Worm (Caenorhabditis elegans): ENCODE data around the gene ZC449.2.

The ZC449.2 gene

ce11 chrX:5020996-5021395 lies at the start of gene ZC449.2:
ZC449.2 (plus strand) TSS chrX:5021285.
- TF ChIP-seq ztf-6 (GFP tag; IDR thresholded peaks at IDR 0.05) (no peak), Y95B8A.8 (GFP tag; IDR thresholded peaks at IDR 0.05) (no peak), lin-26 (GFP tag; IDR thresholded peaks at IDR 0.05) (no peak), atf-7 (tag; optimal IDR thresholded peaks at IDR 0.05) (no peak), snpc-1.3 (tag; optimal IDR thresholded peaks at IDR 0.05; ENCODE audit: insufficient read depth) (no peak), lin-54 (GFP tag; optimal IDR thresholded peaks at IDR 0.05) (no peak), F37B4.10 (GFP tag; IDR thresholded peaks at IDR 0.05) (no peak), B0336.3 (GFP tag; IDR thresholded peaks at IDR 0.05) (no peak), aptf-2 (GFP tag; conservative IDR thresholded peaks at IDR 0.05) (no peak), snpc-3.4 (tag; optimal IDR thresholded peaks at IDR 0.05) (no peak), let-526 (GFP tag; IDR thresholded peaks at IDR 0.05) (no peak), tlf-1 (GFP tag; optimal IDR thresholded peaks at IDR 0.05) (no peak), athp-1 (tag; optimal IDR thresholded peaks at IDR 0.05) (no peak), rcor-1 (GFP tag; IDR thresholded peaks at IDR 0.05) (no peak), ztf-18 (tag; optimal IDR thresholded peaks at IDR 0.05) (no peak), lin-40 (tag; optimal IDR thresholded peaks at IDR 0.05) (no peak), T26A5.8 (tag; optimal IDR thresholded peaks at IDR 0.05) (no peak)

ce11 chrX:4971427-4971826 lies 49.7 kb upstream of the ZC449.2 start:
- TF ChIP-seq nfyb-1 (GFP tag; IDR thresholded peaks at IDR 0.05) (peak; percentile 37), hlh-26 (GFP tag; conservative IDR thresholded peaks at IDR 0.05) (no peak), gei-17 (GFP tag; optimal IDR thresholded peaks at IDR 0.05) (no peak), egrh-3 (GFP tag; IDR thresholded peaks at IDR 0.05) (no peak), cebp-1 (GFP tag; IDR thresholded peaks at IDR 0.05) (no peak), cebp-1 (tag; optimal IDR thresholded peaks at IDR 0.05) (peak; percentile 56), lin-26 (GFP tag; IDR thresholded peaks at IDR 0.05) (peak; percentile 70; the same call in 1 of the 2 replicates), tbp1 (GFP tag; optimal IDR thresholded peaks at IDR 0.05) (peak; percentile 17), xnd-1 (tag; optimal IDR thresholded peaks at IDR 0.05) (no peak), hsf-1 (GFP tag; IDR thresholded peaks at IDR 0.05) (no peak), rcor-1 (GFP tag; IDR thresholded peaks at IDR 0.05) (no peak), ceh-27 (GFP tag; optimal IDR thresholded peaks at IDR 0.05) (peak; percentile 50), K12H6.12 (tag; optimal IDR thresholded peaks at IDR 0.05) (no peak), mcd-1 (GFP tag; IDR thresholded peaks at IDR 0.05) (peak; percentile 40), ztf-6 (GFP tag; IDR thresholded peaks at IDR 0.05) (peak; percentile 41; the same call in 1 of the 2 replicates), ztf-26 (tag; optimal IDR thresholded peaks at IDR 0.05) (no peak), lin-35 (GFP tag; optimal IDR thresholded peaks at IDR 0.05) (peak in 1 of 3 experiments; percentile 19), Y53F4B.3 (GFP tag; IDR thresholded peaks at IDR 0.05) (no peak), hmg-1.2 (GFP tag; IDR thresholded peaks at IDR 0.05) (peak; percentile 90), zfh-2 (GFP tag; conservative IDR thresholded peaks at IDR 0.05) (peak; percentile 76), unc-62 (GFP tag; optimal IDR thresholded peaks at IDR 0.05) (no peak), F55B11.4 (tag; optimal IDR thresholded peaks at IDR 0.05; ENCODE audit: borderline replicate concordance, insufficient read depth) (no peak), lir-1 (GFP tag; conservative IDR thresholded peaks at IDR 0.05) (0 out of 2 replicates have a peak, but pooled peaks have one; percentile 31), T07F8.4 (tag; optimal IDR thresholded peaks at IDR 0.05) (no peak), nhr-179 (tag; optimal IDR thresholded peaks at IDR 0.05) (no peak)
